Worm (Caenorhabditis elegans) whole organism, young adult: ENCODE measurements around the gene F16B4.4.

Experiments used
- B0336.3 ChIP-seq: fragments of 200-800 bp; sonication (Bioruptor generic); IDR thresholded peaks from 2 replicates; pipeline ENCODE4 v1.3.6; 2022; ENCODE audit warnings: missing genetic modification characterization, missing compliant biosample characterization
- ztf-6 ChIP-seq: fragments of 200-800 bp; sonication (Bioruptor generic); IDR thresholded peaks from 2 replicates; pipeline ENCODE4 v1.3.6; 2022; ENCODE audit warnings: missing genetic modification reagents, missing genetic modification characterization, missing compliant biosample characterization

ce11 chrV:1577092-1577709 lies 16.6 kb upstream of the F16B4.4 start:
- TF ChIP-seq ztf-6 (GFP tag; lab: Robert Waterston, UW) (no peak), B0336.3 (GFP tag; lab: Robert Waterston, UW) (no peak)
